Worm (Caenorhabditis elegans) whole organism, L2 larva: ENCODE data around the gene mre-11.

Experiments used
- C34F6.9 ChIP-seq: fragments of 150-350 bp; optimal IDR thresholded peaks from 2 replicates; lab custom pipeline; 2014; ENCODE audit warnings: missing biosample characterization, missing genetic modification characterization
- F13H6.1 ChIP-seq: sonication (generic microtip); optimal IDR thresholded peaks from 2 replicates; lab custom pipeline; 2016; ENCODE audit warnings: missing genetic modification characterization, missing compliant biosample characterization
- Y55F3AM.14 ChIP-seq: fragments of 200-800 bp; sonication (Bioruptor generic); optimal IDR thresholded peaks from 2 replicates; lab custom pipeline; 2018; ENCODE audit warnings: mild to moderate bottlenecking, missing genetic modification characterization, missing compliant biosample characterization
- ZK546.5 ChIP-seq: sonication (generic microtip); optimal IDR thresholded peaks from 2 replicates; lab custom pipeline; 2017; ENCODE audit warnings: missing biosample characterization, missing genetic modification characterization
- alr-1 ChIP-seq: fragments of 150-350 bp; optimal IDR thresholded peaks from 2 replicates; lab custom pipeline; 2014; ENCODE audit warnings: missing biosample characterization, missing genetic modification characterization
- ama-1 ChIP-seq: fragments of 150-350 bp; optimal IDR thresholded peaks from 2 replicates; lab custom pipeline; 2018; ENCODE audit warnings: inconsistent platforms
- blmp-1 ChIP-seq: sonication (generic microtip); optimal IDR thresholded peaks from 2 replicates; lab custom pipeline; 2017; ENCODE audit warnings: missing genetic modification characterization, mild to moderate bottlenecking, missing compliant biosample characterization, antibody characterized with exemption, moderate library complexity; ENCODE audit not compliant: insufficient read depth
- ceh-16 ChIP-seq: fragments of 150-350 bp; optimal IDR thresholded peaks from 2 replicates; lab custom pipeline; 2014; ENCODE audit warnings: missing biosample characterization, missing genetic modification characterization
- crh-2 ChIP-seq: sonication (generic microtip); optimal IDR thresholded peaks from 2 replicates; lab custom pipeline; 2017; ENCODE audit warnings: missing biosample characterization, missing genetic modification characterization
- dmd-4 ChIP-seq: sonication (generic microtip); optimal IDR thresholded peaks from 2 replicates; lab custom pipeline; 2017; ENCODE audit warnings: missing biosample characterization, missing genetic modification characterization
- elt-3 ChIP-seq: sonication (generic microtip); optimal IDR thresholded peaks from 2 replicates; lab custom pipeline; 2017; ENCODE audit warnings: missing biosample characterization, missing genetic modification characterization
- fos-1 ChIP-seq: fragments of 150-350 bp; optimal IDR thresholded peaks from 2 replicates; lab custom pipeline; 2014; ENCODE audit warnings: missing biosample characterization, missing genetic modification characterization
- gmeb-1 ChIP-seq: fragments of 150-350 bp; optimal IDR thresholded peaks from 2 replicates; lab custom pipeline; 2014; ENCODE audit warnings: missing biosample characterization, missing genetic modification characterization
- lin-11 ChIP-seq: fragments of 150-350 bp; sonication (generic microtip); optimal IDR thresholded peaks from 2 replicates; lab custom pipeline; 2014; ENCODE audit warnings: missing biosample characterization, missing genetic modification characterization, inconsistent platforms, mixed read lengths
- lin-39 ChIP-seq: fragments of 150-350 bp; optimal IDR thresholded peaks from 2 replicates; lab custom pipeline; 2014; ENCODE audit warnings: missing biosample characterization, missing genetic modification reagents, missing genetic modification characterization
- mab-5 ChIP-seq: fragments of 150-350 bp; optimal IDR thresholded peaks from 2 replicates; lab custom pipeline; 2014; ENCODE audit warnings: missing biosample characterization, missing genetic modification characterization
- mdl-1 ChIP-seq, 2 experiments: fragments of 150-350 bp in 1 of 2; sonication (generic microtip) in 1 of 2; optimal IDR thresholded peaks; 2 replicates each; lab custom pipeline; 2017; ENCODE audit warnings: missing biosample characterization in 2 of 2, missing genetic modification characterization in 2 of 2
- nhr-12 ChIP-seq: fragments of 150-350 bp; optimal IDR thresholded peaks from 2 replicates; lab custom pipeline; 2014; ENCODE audit warnings: missing biosample characterization, missing genetic modification characterization
- nhr-21 ChIP-seq: fragments of 150-350 bp; optimal IDR thresholded peaks from 2 replicates; lab custom pipeline; 2014; ENCODE audit warnings: missing biosample characterization, missing genetic modification characterization
- nhr-23 ChIP-seq: fragments of 150-350 bp; optimal IDR thresholded peaks from 2 replicates; lab custom pipeline; 2014; ENCODE audit warnings: missing biosample characterization, missing genetic modification reagents, missing genetic modification characterization
- nhr-25 ChIP-seq: fragments of 150-350 bp; sonication (generic microtip); optimal IDR thresholded peaks from 3 replicates; lab custom pipeline; 2014; ENCODE audit warnings: missing biosample characterization, missing genetic modification characterization
- nhr-6 ChIP-seq: fragments of 150-350 bp; optimal IDR thresholded peaks from 2 replicates; lab custom pipeline; 2014; ENCODE audit warnings: missing biosample characterization, missing genetic modification characterization
- peb-1 ChIP-seq: fragments of 150-350 bp; optimal IDR thresholded peaks from 2 replicates; lab custom pipeline; 2014; ENCODE audit warnings: missing biosample characterization, missing genetic modification characterization
- sma-3 ChIP-seq: sonication (generic microtip); optimal IDR thresholded peaks from 2 replicates; lab custom pipeline; 2016; ENCODE audit warnings: missing genetic modification reagents, missing genetic modification characterization, missing compliant biosample characterization
- unc-39 ChIP-seq: fragments of 150-350 bp; optimal IDR thresholded peaks from 2 replicates; lab custom pipeline; 2014; ENCODE audit warnings: missing biosample characterization, missing genetic modification characterization
- unc-55 ChIP-seq: fragments of 150-350 bp; sonication (generic microtip); optimal IDR thresholded peaks from 3 replicates; lab custom pipeline; 2014; ENCODE audit warnings: missing biosample characterization, missing genetic modification reagents, missing genetic modification characterization
- zag-1 ChIP-seq: fragments of 150-350 bp; optimal IDR thresholded peaks from 2 replicates; lab custom pipeline; 2014; ENCODE audit warnings: missing biosample characterization, missing genetic modification characterization
- ztf-1 ChIP-seq: fragments of 200-800 bp; sonication (Bioruptor generic); conservative IDR thresholded peaks from 2 replicates; pipeline ENCODE4 v1.3.6; 2022; ENCODE audit warnings: missing genetic modification characterization, missing compliant biosample characterization

mre-11 gene

ce11 chrV:10715158-10716152, 21.2 kb downstream of the mre-11 start (continued):
- TF ChIP-seq ceh-16 (peak; percentile 94), nhr-6 (tag; lab: Kevin White, UChicago) (peak; percentile 85), unc-39 (tag; lab: Kevin White, UChicago) (peak; percentile 43), C34F6.9 (peak; percentile 95), gmeb-1 (tag; lab: Kevin White, UChicago) (peak; percentile 75)
- TF ChIP-seq, all 48 proteins: peak for 32

- no peak for TF ChIP-seq ztf-1 (GFP tag; lab: Robert Waterston, UW)
- TF ChIP-seq Y55F3AM.14 (GFP tag; lab: Kevin White, UChicago), result peak; percentile 56
- no peak for TF ChIP-seq ZK546.5
- TF ChIP-seq mab-5 (tag; lab: Kevin White, UChicago), result no peak
These were observed 22.0 kb downstream of the mre-11 start for ce11 chrV:10714630-10715029.

ce11 chrV:10713704-10714239, 22.9 kb downstream of the mre-11 start:
- TF ChIP-seq ama-1 (lab: Kevin White, UChicago) (no peak), peb-1 (tag; lab: Kevin White, UChicago) (no peak), lin-39 (tag; lab: Kevin White, UChicago) (no peak), blmp-1 (no peak), F13H6.1 (tag; lab: Kevin White, UChicago) (no peak)

- TF ChIP-seq zag-1 (tag; lab: Kevin White, UChicago), result peak; percentile 34
- TF ChIP-seq alr-1, result no peak
- no peak for TF ChIP-seq nhr-23 (tag; lab: Kevin White, UChicago)
- no peak for TF ChIP-seq ZK546.5
- no peak for TF ChIP-seq mdl-1 (tag; optimal IDR thresholded peaks at IDR 0.05; lab: Kevin White, UChicago)
- TF ChIP-seq ceh-16, result no peak
- no peak for TF ChIP-seq unc-55
- peak; percentile 14 for TF ChIP-seq nhr-12
- no peak for TF ChIP-seq elt-3 (tag; lab: Kevin White, UChicago)
- no peak for TF ChIP-seq F13H6.1 (tag; lab: Kevin White, UChicago)
- TF ChIP-seq crh-2 (tag; lab: Kevin White, UChicago), result no peak
- TF ChIP-seq nhr-6 (tag; lab: Kevin White, UChicago), result no peak
These were observed 24.1 kb downstream of the mre-11 start for ce11 chrV:10712608-10712900.

- TF ChIP-seq ztf-1 (GFP tag; lab: Robert Waterston, UW) (0 out of 2 replicates have a peak, but pooled peaks have one; percentile 21), nhr-21 (tag; lab: Kevin White, UChicago) (peak; percentile 36), nhr-25 (tag; lab: Kevin White, UChicago) (peak; percentile 30), ama-1 (lab: Kevin White, UChicago) (peak; percentile 81), dmd-4 (tag; lab: Kevin White, UChicago) (no peak), nhr-6 (tag; lab: Kevin White, UChicago) (no peak), Y55F3AM.14 (GFP tag; lab: Kevin White, UChicago) (peak; percentile 66), sma-3 (GFP tag; lab: Kevin White, UChicago) (peak; percentile 42)
- TF ChIP-seq, all 48 proteins: peak for 6
These were observed 24.6 kb downstream of the mre-11 start for ce11 chrV:10711829-10712607.

ce11 chrV:10711004-10711403, 25.7 kb downstream of the mre-11 start:
- peak; percentile 20 for TF ChIP-seq fos-1
- TF ChIP-seq lin-11 (tag; lab: Kevin White, UChicago), result no peak
